Worm (Caenorhabditis elegans): ENCODE measurements around the gene ora-1.

The ora-1 gene

ce11 chrIV:7983728-7984346 lies 6.1 kb downstream of the ora-1 start (continued):
- TF ChIP-seq T07F8.4 (tag; optimal IDR thresholded peaks at IDR 0.05) = no peak
- TF ChIP-seq pbrm-1 (GFP tag; IDR thresholded peaks at IDR 0.05) = peak; percentile 16; the same call in 1 of the 2 replicates
- no peak for TF ChIP-seq rcor-1 (GFP tag; IDR thresholded peaks at IDR 0.05)
- no peak for TF ChIP-seq egl-18 (GFP tag; IDR thresholded peaks at IDR 0.05)
- no peak for TF ChIP-seq akir-1 (GFP tag; optimal IDR thresholded peaks at IDR 0.05)
- no peak for TF ChIP-seq ztf-25 (GFP tag; IDR thresholded peaks at IDR 0.05)
- no peak for TF ChIP-seq lag-1 (GFP tag; IDR thresholded peaks at IDR 0.05)
- TF ChIP-seq nfya-1 (tag; optimal IDR thresholded peaks at IDR 0.05; ENCODE audit: borderline replicate concordance, insufficient read depth) = no peak
- TF ChIP-seq hlh-26 (GFP tag; conservative IDR thresholded peaks at IDR 0.05) = no peak
- TF ChIP-seq attf-3 (GFP tag; conservative IDR thresholded peaks at IDR 0.05) = no peak
- TF ChIP-seq attf-5 (GFP tag; optimal IDR thresholded peaks at IDR 0.05) = peak; percentile 5
- peak; percentile 91 for TF ChIP-seq B0336.3 (GFP tag; IDR thresholded peaks at IDR 0.05)
- peak; percentile 3 for TF ChIP-seq ceh-27 (GFP tag; optimal IDR thresholded peaks at IDR 0.05)
- no peak for TF ChIP-seq tbx-9 (tag; optimal IDR thresholded peaks at IDR 0.05; ENCODE audit: borderline replicate concordance)
- no peak for TF ChIP-seq cebp-1 (GFP tag; IDR thresholded peaks at IDR 0.05)
- peak; percentile 50 for TF ChIP-seq cebp-1 (tag; optimal IDR thresholded peaks at IDR 0.05)
- TF ChIP-seq ceh-100 (GFP tag; IDR thresholded peaks at IDR 0.05) = no peak
- no peak for TF ChIP-seq ets-4 (GFP tag; optimal IDR thresholded peaks at IDR 0.05)
- 0 out of 2 replicates have a peak, but pooled peaks have one; percentile 6 for TF ChIP-seq cebp-2 (GFP tag; IDR thresholded peaks at IDR 0.05)
- no peak for TF ChIP-seq C17E4.6 (GFP tag; IDR thresholded peaks at IDR 0.05)
- peak; percentile 29; the same call in 1 of the 2 replicates for TF ChIP-seq F39B2.1 (GFP tag; IDR thresholded peaks at IDR 0.05)
- no peak for TF ChIP-seq zfh-2 (GFP tag; conservative IDR thresholded peaks at IDR 0.05)
- no peak for TF ChIP-seq sptf-2 (GFP tag; optimal IDR thresholded peaks at IDR 0.05)
- TF ChIP-seq him-1 (tag; optimal IDR thresholded peaks at IDR 0.05) = no peak
- TF ChIP-seq lin-54 (GFP tag; optimal IDR thresholded peaks at IDR 0.05) = peak; percentile 24
- TF ChIP-seq tbp1 (GFP tag; optimal IDR thresholded peaks at IDR 0.05) = no peak
- no peak for TF ChIP-seq ztf-28 (GFP tag; IDR thresholded peaks at IDR 0.05)
- peak; percentile 60; the same call in 1 of the 2 replicates for TF ChIP-seq attf-6 (GFP tag; IDR thresholded peaks at IDR 0.05)
- TF ChIP-seq hmg-1.2 (GFP tag; IDR thresholded peaks at IDR 0.05) = no peak
- no peak for TF ChIP-seq F22D6.2 (tag; optimal IDR thresholded peaks at IDR 0.05)
- no peak for TF ChIP-seq ceh-58 (GFP tag; IDR thresholded peaks at IDR 0.05)
- TF ChIP-seq aptf-2 (GFP tag; conservative IDR thresholded peaks at IDR 0.05) = 0 out of 2 replicates have a peak, but pooled peaks have one; percentile 24
- TF ChIP-seq fkh-3 (tag; optimal IDR thresholded peaks at IDR 0.05) = no peak
- no peak for TF ChIP-seq let-526 (GFP tag; IDR thresholded peaks at IDR 0.05)
- TF ChIP-seq lir-1 (GFP tag; conservative IDR thresholded peaks at IDR 0.05) = no peak
- peak; percentile 45 for TF ChIP-seq chd-7 (tag; optimal IDR thresholded peaks at IDR 0.05)
- no peak for TF ChIP-seq nhr-179 (tag; optimal IDR thresholded peaks at IDR 0.05)
- no peak for TF ChIP-seq madf-8 (GFP tag; conservative IDR thresholded peaks at IDR 0.05)
- TF ChIP-seq ceh-79 (tag; optimal IDR thresholded peaks at IDR 0.05) = peak; percentile 19
- no peak for TF ChIP-seq nhr-90 (tag; optimal IDR thresholded peaks at IDR 0.05)
- no peak for TF ChIP-seq mel-28 (tag; optimal IDR thresholded peaks at IDR 0.05; ENCODE audit: borderline replicate concordance)
- peak; percentile 9 for TF ChIP-seq hsf-1 (GFP tag; IDR thresholded peaks at IDR 0.05)
- no peak for TF ChIP-seq efl-1 (GFP tag; optimal IDR thresholded peaks at IDR 0.05)
- TF ChIP-seq F49E8.2 (tag; optimal IDR thresholded peaks at IDR 0.05; ENCODE audit: insufficient read depth) = no peak
- peak; percentile 16 for TF ChIP-seq athp-1 (tag; optimal IDR thresholded peaks at IDR 0.05)
- TF ChIP-seq egl-44 (GFP tag; IDR thresholded peaks at IDR 0.05) = no peak; the same call in 1 of the 2 replicates
- no peak for TF ChIP-seq rpc-1 (optimal IDR thresholded peaks at IDR 0.05)
- TF ChIP-seq rpc-1 (tag; optimal IDR thresholded peaks at IDR 0.05) = no peak
- peak; percentile 23 for TF ChIP-seq ztf-26 (tag; optimal IDR thresholded peaks at IDR 0.05)
